Fruit fly (Drosophila melanogaster) whole organism, embryonic: ENCODE data around the gene CG34149.

Experiments
- CG15479 ChIP-seq: fragments of 200-800 bp; sonication (Bioruptor generic); optimal IDR thresholded peaks from 3 replicates; lab custom pipeline; 2019; ENCODE audit warnings: missing biosample characterization, mild to moderate bottlenecking, missing genetic modification characterization, moderate library complexity
- CG17328 ChIP-seq: fragments of 200-800 bp; sonication (Bioruptor generic); IDR thresholded peaks from 2 replicates; pipeline ENCODE4 v1.3.6; 2022; ENCODE audit warnings: missing biosample characterization, missing genetic modification characterization
- CG30431 ChIP-seq: fragments of 200-800 bp; sonication (Bioruptor generic); optimal IDR thresholded peaks from 2 replicates; lab custom pipeline; 2017; ENCODE audit warnings: missing biosample characterization, missing genetic modification characterization
- CG34224 ChIP-seq: fragments of 200-800 bp; sonication (Bioruptor generic); IDR thresholded peaks from 3 replicates; pipeline ENCODE4 v1.3.6; 2022; ENCODE audit warnings: missing biosample characterization, missing genetic modification characterization; ENCODE audit not compliant: partially characterized antibody
- CG34422 ChIP-seq: fragments of 200-800 bp; sonication (Bioruptor generic); IDR thresholded peaks from 3 replicates; pipeline ENCODE4 v1.3.6; 2022; ENCODE audit warnings: missing biosample characterization, missing genetic modification characterization
- CG5245 ChIP-seq: fragments of 200-800 bp; sonication (Bioruptor generic); optimal IDR thresholded peaks from 3 replicates; lab custom pipeline; 2016; ENCODE audit warnings: missing biosample characterization, missing genetic modification characterization
- CG8388 ChIP-seq: fragments of 200-800 bp; sonication (Bioruptor generic); optimal IDR thresholded peaks from 2 replicates; lab custom pipeline; 2019; ENCODE audit warnings: missing biosample characterization, mild to moderate bottlenecking, missing genetic modification characterization, moderate library complexity
- CG9609 ChIP-seq: fragments of 200-800 bp; sonication (Bioruptor generic); optimal IDR thresholded peaks from 3 replicates; lab custom pipeline; 2016; ENCODE audit warnings: missing biosample characterization, missing genetic modification characterization
- HmgD ChIP-seq: fragments of 200-800 bp; sonication (Bioruptor generic); optimal IDR thresholded peaks from 3 replicates; lab custom pipeline; 2016; ENCODE audit warnings: missing biosample characterization, missing genetic modification characterization
- MBD-R2 ChIP-seq: fragments of 200-800 bp; sonication (Bioruptor generic); IDR thresholded peaks from 2 replicates; pipeline ENCODE4 v1.3.6; 2022; ENCODE audit warnings: missing biosample characterization, missing genetic modification characterization
- Sin3A ChIP-seq: fragments of >200 bp; optimal IDR thresholded peaks from 2 replicates; lab custom pipeline; 2018
- ap ChIP-seq: fragments of 200-800 bp; sonication (Bioruptor generic); IDR thresholded peaks from 2 replicates; pipeline ENCODE4 v1.3.6; 2022; ENCODE audit warnings: missing biosample characterization, missing genetic modification characterization
- gem ChIP-seq: fragments of 200-800 bp; sonication (Bioruptor generic); optimal IDR thresholded peaks from 2 replicates; lab custom pipeline; 2019; ENCODE audit warnings: missing biosample characterization, mild to moderate bottlenecking, missing genetic modification characterization, moderate library complexity
- h ChIP-seq: fragments of >200 bp; optimal IDR thresholded peaks from 2 replicates; lab custom pipeline; 2017

DNA sequence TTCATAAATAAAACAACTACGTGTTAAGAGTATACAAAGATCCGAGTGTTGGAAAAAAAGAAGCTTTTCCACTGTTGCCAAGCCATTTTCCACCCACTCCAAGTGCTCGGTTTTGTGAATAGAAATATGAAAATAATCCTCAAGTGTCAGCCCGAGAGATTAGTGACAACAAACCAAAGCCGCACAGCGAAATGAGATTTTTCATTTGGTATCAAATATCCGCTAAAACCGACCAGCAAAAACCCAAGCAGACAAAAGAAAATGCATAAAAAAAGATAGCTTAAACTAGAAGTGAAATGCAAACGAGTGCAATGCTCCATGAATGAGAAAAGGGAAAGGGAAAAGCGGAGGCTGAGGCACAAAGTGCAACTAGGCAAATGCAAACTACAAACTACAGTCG, 28.5 kb upstream of the CG34149 start, which contains the start of gene rdhB:
- TF ChIP-seq CG17328 (GFP tag; lab: Robert Waterston, UW) (no peak), CG9609 (no peak), CG15479 (no peak), CG34422 (GFP tag; lab: Robert Waterston, UW) (no peak), CG34224 (GFP tag; lab: Robert Waterston, UW) (no peak), CG8388 (GFP tag; lab: Kevin White, UChicago) (no peak), h (lab: Kevin White, UChicago) (no peak), Sin3A (lab: Kevin White, UChicago) (no peak), MBD-R2 (no peak), ap (GFP tag; lab: Robert Waterston, UW) (no peak), CG5245 (no peak), gem (tag; lab: Kevin White, UChicago) (no peak), CG30431 (GFP tag; lab: Kevin White, UChicago) (no peak), HmgD (GFP tag; lab: Kevin White, UChicago) (no peak)
